Worm (Caenorhabditis elegans) whole organism, L3 larva: ENCODE measurements around the gene T03G11.10.
A peak's percentile ranks its signal among the peaks of the same experiment; 100 is the strongest.

Experiments
- R02D3.7 ChIP-seq: fragments of 150-350 bp; optimal IDR thresholded peaks from 2 replicates; lab custom pipeline; 2014; ENCODE audit warnings: missing biosample characterization, missing genetic modification characterization
- ZK546.5 ChIP-seq: sonication (generic microtip); optimal IDR thresholded peaks from 2 replicates; lab custom pipeline; 2017; ENCODE audit warnings: missing biosample characterization, missing genetic modification characterization
- aly-2 ChIP-seq: fragments of 150-350 bp; optimal IDR thresholded peaks from 2 replicates; lab custom pipeline; 2014; ENCODE audit warnings: missing biosample characterization, missing genetic modification characterization
- ama-1 ChIP-seq: fragments of 150-350 bp; optimal IDR thresholded peaks from 2 replicates; lab custom pipeline; 2018
- ceh-16 ChIP-seq: sonication (generic microtip); optimal IDR thresholded peaks from 2 replicates; lab custom pipeline; 2017; ENCODE audit warnings: missing biosample characterization, missing genetic modification characterization
- ceh-28 ChIP-seq: fragments of 150-350 bp; optimal IDR thresholded peaks from 2 replicates; lab custom pipeline; 2014; ENCODE audit warnings: missing biosample characterization, missing genetic modification reagents, missing genetic modification characterization
- ceh-82 ChIP-seq: fragments of 150-350 bp; optimal IDR thresholded peaks from 2 replicates; lab custom pipeline; 2014; ENCODE audit warnings: missing biosample characterization, missing genetic modification characterization
- ceh-9 ChIP-seq: sonication (generic microtip); optimal IDR thresholded peaks from 2 replicates; lab custom pipeline; 2018; ENCODE audit warnings: missing biosample characterization, missing genetic modification characterization
- daf-12 ChIP-seq: fragments of 150-350 bp; optimal IDR thresholded peaks from 2 replicates; lab custom pipeline; 2014; ENCODE audit warnings: missing biosample characterization, missing genetic modification reagents, missing genetic modification characterization
- egl-5 ChIP-seq: fragments of 150-350 bp; optimal IDR thresholded peaks from 2 replicates; lab custom pipeline; 2017; ENCODE audit warnings: missing biosample characterization, missing genetic modification reagents, missing genetic modification characterization, inconsistent platforms
- elt-2 ChIP-seq: sonication (generic microtip); optimal IDR thresholded peaks from 2 replicates; lab custom pipeline; 2016; ENCODE audit warnings: missing genetic modification reagents, mild to moderate bottlenecking, missing genetic modification characterization, missing compliant biosample characterization
- elt-3 ChIP-seq, 3 experiments: fragments of 150-350 bp in 1 of 3; sonication (generic microtip) in 2 of 3; optimal IDR thresholded peaks; 2 replicates in 2 of 3; 4 replicates in 1 of 3; lab custom pipeline; 2014 to 2017; ENCODE audit warnings: missing biosample characterization in 3 of 3, missing genetic modification characterization in 3 of 3
- eor-1 ChIP-seq, 2 experiments: fragments of 150-350 bp; optimal IDR thresholded peaks; 2 replicates each; lab custom pipeline; 2014 to 2018; ENCODE audit warnings: missing biosample characterization in 2 of 2, missing genetic modification characterization in 2 of 2
- fkh-10 ChIP-seq: sonication (generic microtip); optimal IDR thresholded peaks from 2 replicates; lab custom pipeline; 2017; ENCODE audit warnings: missing biosample characterization, missing genetic modification reagents, missing genetic modification characterization
- fkh-2 ChIP-seq: fragments of 150-350 bp; optimal IDR thresholded peaks from 2 replicates; lab custom pipeline; 2014; ENCODE audit warnings: missing biosample characterization, missing genetic modification reagents, missing genetic modification characterization
- fos-1 ChIP-seq: fragments of 150-350 bp; optimal IDR thresholded peaks from 2 replicates; lab custom pipeline; 2014; ENCODE audit warnings: missing biosample characterization, missing genetic modification characterization
- hmg-11 ChIP-seq: sonication (generic microtip); optimal IDR thresholded peaks from 2 replicates; lab custom pipeline; 2016; ENCODE audit warnings: missing genetic modification characterization, missing compliant biosample characterization
- jun-1 ChIP-seq: fragments of 150-350 bp; optimal IDR thresholded peaks from 2 replicates; lab custom pipeline; 2014; ENCODE audit warnings: missing biosample characterization, missing genetic modification reagents, missing genetic modification characterization
- lin-15B ChIP-seq: fragments of 150-350 bp; optimal IDR thresholded peaks from 2 replicates; lab custom pipeline; 2014; ENCODE audit warnings: missing biosample characterization, missing genetic modification characterization
- lin-39 ChIP-seq: fragments of 150-350 bp; optimal IDR thresholded peaks from 2 replicates; lab custom pipeline; 2018; ENCODE audit warnings: missing biosample characterization, missing genetic modification reagents, missing genetic modification characterization
- lsy-12 ChIP-seq: sonication (generic microtip); optimal IDR thresholded peaks from 2 replicates; lab custom pipeline; 2016; ENCODE audit warnings: mild to moderate bottlenecking, missing genetic modification characterization, missing compliant biosample characterization
- mdl-1 ChIP-seq: fragments of 150-350 bp; optimal IDR thresholded peaks from 2 replicates; lab custom pipeline; 2014; ENCODE audit warnings: missing biosample characterization, missing genetic modification characterization
- mml-1 ChIP-seq: fragments of 150-350 bp; sonication (generic microtip); optimal IDR thresholded peaks from 3 replicates; lab custom pipeline; 2014; ENCODE audit warnings: missing biosample characterization, missing genetic modification characterization
- nfya-1 ChIP-seq: sonication (generic microtip); optimal IDR thresholded peaks from 2 replicates; lab custom pipeline; 2017; ENCODE audit warnings: missing genetic modification characterization, mild to moderate bottlenecking, missing compliant biosample characterization, antibody characterized with exemption, moderate library complexity; ENCODE audit not compliant: insufficient read depth
- nhr-11 ChIP-seq: fragments of 150-350 bp; optimal IDR thresholded peaks from 2 replicates; lab custom pipeline; 2014; ENCODE audit warnings: missing biosample characterization, missing genetic modification characterization
- nhr-12 ChIP-seq: fragments of 150-350 bp; optimal IDR thresholded peaks from 2 replicates; lab custom pipeline; 2014; ENCODE audit warnings: missing biosample characterization, missing genetic modification characterization
- nhr-23 ChIP-seq: fragments of 150-350 bp; optimal IDR thresholded peaks from 2 replicates; lab custom pipeline; 2014; ENCODE audit warnings: missing biosample characterization, missing genetic modification reagents, missing genetic modification characterization
- nhr-25 ChIP-seq: sonication (generic microtip); optimal IDR thresholded peaks from 2 replicates; lab custom pipeline; 2017; ENCODE audit warnings: missing biosample characterization, missing genetic modification characterization
- nhr-43 ChIP-seq: sonication (generic microtip); optimal IDR thresholded peaks from 2 replicates; lab custom pipeline; 2016; ENCODE audit warnings: mild to moderate bottlenecking, missing genetic modification characterization, missing compliant biosample characterization; ENCODE audit not compliant: poor library complexity, severe bottlenecking
- nhr-67 ChIP-seq: fragments of 150-350 bp; optimal IDR thresholded peaks from 2 replicates; lab custom pipeline; 2014; ENCODE audit warnings: missing biosample characterization, missing genetic modification characterization
- nhr-76 ChIP-seq: fragments of 150-350 bp; sonication (generic microtip); optimal IDR thresholded peaks from 5 replicates; lab custom pipeline; 2014; ENCODE audit warnings: missing biosample characterization, missing genetic modification characterization
- pha-4 ChIP-seq: fragments of 150-350 bp; optimal IDR thresholded peaks from 2 replicates; lab custom pipeline; 2014; ENCODE audit warnings: missing biosample characterization, missing genetic modification reagents, missing genetic modification characterization
- pqm-1 ChIP-seq: fragments of 150-350 bp; optimal IDR thresholded peaks from 2 replicates; lab custom pipeline; 2017; ENCODE audit warnings: missing biosample characterization, missing genetic modification characterization, inconsistent platforms
- sea-2 ChIP-seq: fragments of 150-350 bp; sonication (generic microtip); optimal IDR thresholded peaks from 4 replicates; lab custom pipeline; 2014; ENCODE audit warnings: missing biosample characterization, missing genetic modification reagents, missing genetic modification characterization
- skn-1 ChIP-seq: fragments of 150-350 bp; optimal IDR thresholded peaks from 2 replicates; lab custom pipeline; 2014; ENCODE audit warnings: missing biosample characterization, missing genetic modification characterization
- snpc-4 ChIP-seq: fragments of 150-350 bp; optimal IDR thresholded peaks from 2 replicates; lab custom pipeline; 2014; ENCODE audit warnings: missing biosample characterization, missing genetic modification characterization
- tbx-2 ChIP-seq: sonication (generic microtip); optimal IDR thresholded peaks from 2 replicates; lab custom pipeline; 2016; ENCODE audit warnings: mild to moderate bottlenecking, missing genetic modification characterization, missing compliant biosample characterization
- unc-39 ChIP-seq: sonication (generic microtip); optimal IDR thresholded peaks from 4 replicates; lab custom pipeline; 2017; ENCODE audit warnings: missing biosample characterization, missing genetic modification characterization
- zag-1 ChIP-seq: fragments of 150-350 bp; optimal IDR thresholded peaks from 2 replicates; lab custom pipeline; 2014; ENCODE audit warnings: missing biosample characterization, missing genetic modification characterization
- ztf-11 ChIP-seq: fragments of 150-350 bp; optimal IDR thresholded peaks from 2 replicates; lab custom pipeline; 2014; ENCODE audit warnings: missing biosample characterization, missing genetic modification characterization
- ztf-4 ChIP-seq: fragments of 150-350 bp; optimal IDR thresholded peaks from 2 replicates; lab custom pipeline; 2014; ENCODE audit warnings: missing biosample characterization, missing genetic modification characterization

Gene T03G11.10

ce11 chrX:5124288-5124687, 46.7 kb downstream of the T03G11.10 start:
- no peak for TF ChIP-seq elt-3 (tag; optimal IDR thresholded peaks at IDR 0.05; lab: Kevin White, UChicago)
- no peak for TF ChIP-seq mml-1
- TF ChIP-seq aly-2 (tag; lab: Kevin White, UChicago) = no peak
- no peak for TF ChIP-seq R02D3.7
- peak; percentile 31 for TF ChIP-seq nhr-25
- TF ChIP-seq nhr-76 (tag; lab: Kevin White, UChicago) = no peak
- no peak for TF ChIP-seq zag-1
- no peak for TF ChIP-seq ZK546.5 (tag; lab: Kevin White, UChicago)

- TF ChIP-seq pqm-1 (tag; lab: Kevin White, UChicago) = peak; percentile 30
- TF ChIP-seq elt-2 = peak; percentile 22
- TF ChIP-seq nhr-23 (tag; lab: Kevin White, UChicago) = peak; percentile 18
- no peak for TF ChIP-seq lin-39
- TF ChIP-seq nhr-25 = peak; percentile 26
- TF ChIP-seq ztf-4 = no peak
- TF ChIP-seq pha-4 (tag; lab: Kevin White, UChicago) = peak; percentile 85
Observed at ce11 chrX:5122791-5123414, 48.1 kb downstream of the T03G11.10 start.

ce11 chrX:5122369-5122768, 48.6 kb downstream of the T03G11.10 start:
- TF ChIP-seq nhr-67 (no peak), egl-5 (tag; lab: Kevin White, UChicago) (no peak), elt-2 (peak; percentile 36), fos-1 (tag; lab: Kevin White, UChicago) (no peak), nhr-23 (tag; lab: Kevin White, UChicago) (peak; percentile 9), aly-2 (tag; lab: Kevin White, UChicago) (no peak)
- TF ChIP-seq, all 47 proteins: peak for 2

- TF ChIP-seq aly-2 (tag; lab: Kevin White, UChicago) (no peak), R02D3.7 (no peak), fkh-2 (tag; lab: Kevin White, UChicago) (no peak), pha-4 (tag; lab: Kevin White, UChicago) (peak; percentile 5), sea-2 (GFP tag; lab: Kevin White, UChicago) (peak; percentile 67), nhr-25 (no peak), lin-39 (peak; percentile 66), nhr-11 (tag; lab: Kevin White, UChicago) (no peak), lin-15B (tag; lab: Kevin White, UChicago) (no peak), daf-12 (tag; lab: Kevin White, UChicago) (no peak), egl-5 (tag; lab: Kevin White, UChicago) (no peak), ceh-28 (no peak), skn-1 (tag; lab: Kevin White, UChicago) (no peak), nhr-12 (tag; lab: Kevin White, UChicago) (no peak), nhr-43 (tag; lab: Kevin White, UChicago) (no peak), nhr-67 (no peak), nfya-1 (tag; lab: Kevin White, UChicago) (peak; percentile 52), elt-2 (no peak), ceh-16 (tag; lab: Kevin White, UChicago) (no peak), mdl-1 (tag; lab: Kevin White, UChicago) (no peak), ama-1 (lab: Kevin White, UChicago) (peak; percentile 20), jun-1 (tag; lab: Kevin White, UChicago) (no peak), hmg-11 (tag; lab: Kevin White, UChicago) (peak; percentile 61), nhr-76 (tag; lab: Kevin White, UChicago) (no peak), eor-1 (tag; optimal IDR thresholded peaks at IDR 0.05; lab: Kevin White, UChicago) (no peak), fkh-10 (GFP tag; lab: Kevin White, UChicago) (no peak), snpc-4 (no peak), ZK546.5 (tag; lab: Kevin White, UChicago) (no peak), ztf-11 (tag; lab: Kevin White, UChicago) (no peak), ceh-9 (no peak), tbx-2 (tag; lab: Kevin White, UChicago) (no peak), unc-39 (tag; lab: Kevin White, UChicago) (no peak), ceh-82 (tag; lab: Kevin White, UChicago) (no peak), lsy-12 (tag; lab: Kevin White, UChicago) (no peak)
Observed at ce11 chrX:5121789-5122188, 49.2 kb downstream of the T03G11.10 start.
